Fruit fly (Drosophila melanogaster): ENCODE data around the gene CG4645.
A peak's percentile ranks its signal among the peaks of the same experiment; 100 is the strongest.

The CG4645 gene

dm6 chrX:12895114-12895723, 14.5 kb upstream of the CG4645 start (continued):
- TF ChIP-seq CG11902 (GFP tag; optimal IDR thresholded peaks at IDR 0.05) (no peak), spab (GFP tag; optimal IDR thresholded peaks at IDR 0.05) (no peak), fd85E (GFP tag; optimal IDR thresholded peaks at IDR 0.05) (no peak), CG10631 (GFP tag; optimal IDR thresholded peaks at IDR 0.05) (no peak), eg (GFP tag; IDR thresholded peaks at IDR 0.05) (no peak), cyc (GFP tag; optimal IDR thresholded peaks at IDR 0.05) (peak; percentile 24), ss (GFP tag; optimal IDR thresholded peaks at IDR 0.05) (peak; percentile 24 to 47), Hr4 (GFP tag; optimal IDR thresholded peaks at IDR 0.05) (no peak)

dm6 chrX:12896393-12896792, 13.4 kb upstream of the CG4645 start:
- TF ChIP-seq Hr39 (GFP tag; optimal IDR thresholded peaks at IDR 0.05) (peak; percentile 23), CG15336 (GFP tag; IDR thresholded peaks at IDR 0.05) (peak; percentile 23; the same call in 1 of the 2 replicates), CG6276 (GFP tag; optimal IDR thresholded peaks at IDR 0.05) (no peak), Sox14 (GFP tag; optimal IDR thresholded peaks at IDR 0.05) (peak; percentile 28), CG6808 (GFP tag; optimal IDR thresholded peaks at IDR 0.05) (no peak), CG6792 (GFP tag; optimal IDR thresholded peaks at IDR 0.05) (no peak), CG32006 (GFP tag; optimal IDR thresholded peaks at IDR 0.05) (peak; percentile 56), topi (GFP tag; optimal IDR thresholded peaks at IDR 0.05) (no peak), Smox (GFP tag; optimal IDR thresholded peaks at IDR 0.05) (no peak), CG3032 (tag; optimal IDR thresholded peaks at IDR 0.05) (peak; percentile 36), Eip78C (GFP tag) (peak; percentile 62), svp (GFP tag) (peak; percentile 91), Gug (GFP tag; IDR thresholded peaks at IDR 0.05) (peak; percentile 31), Ets96B (tag; optimal IDR thresholded peaks at IDR 0.05) (no peak), CG34406 (GFP tag; optimal IDR thresholded peaks at IDR 0.05) (peak; percentile 3), OdsH (GFP tag; optimal IDR thresholded peaks at IDR 0.05) (peak; percentile 14), Met (GFP tag; optimal IDR thresholded peaks at IDR 0.05) (peak; percentile 36), esn (GFP tag; optimal IDR thresholded peaks at IDR 0.05) (peak; percentile 23), CG31627 (GFP tag; optimal IDR thresholded peaks at IDR 0.05) (peak; percentile 38), Blimp-1 (GFP tag; optimal IDR thresholded peaks at IDR 0.05) (peak; percentile 24), CG3919 (GFP tag; optimal IDR thresholded peaks at IDR 0.05) (no peak), Eip75B (GFP tag; optimal IDR thresholded peaks at IDR 0.05) (no peak), vri (GFP tag; optimal IDR thresholded peaks at IDR 0.05) (no peak), spab (GFP tag; optimal IDR thresholded peaks at IDR 0.05) (no peak), dsx (GFP tag; optimal IDR thresholded peaks at IDR 0.05; ENCODE audit: poor library complexity, severe bottlenecking) (peak; percentile 1), CG7368 (GFP tag; optimal IDR thresholded peaks at IDR 0.05) (no peak), pdm3 (GFP tag; optimal IDR thresholded peaks at IDR 0.05) (peak; percentile 36), CG1621 (tag; optimal IDR thresholded peaks at IDR 0.05) (peak; percentile 25), acj6 (GFP tag; optimal IDR thresholded peaks at IDR 0.05) (no peak), CG10669 (GFP tag; optimal IDR thresholded peaks at IDR 0.05) (peak; percentile 10), CG6163 (GFP tag; IDR thresholded peaks at IDR 0.05) (peak; percentile 59; the same call in 2 of the 3 replicates), CG4318 (GFP tag; optimal IDR thresholded peaks at IDR 0.05) (no peak), eg (GFP tag; IDR thresholded peaks at IDR 0.05) (peak; percentile 69), achi (GFP tag; optimal IDR thresholded peaks at IDR 0.05) (peak; percentile 42)

- TF ChIP-seq Hr4 (GFP tag; optimal IDR thresholded peaks at IDR 0.05) (no peak), CG6808 (GFP tag; optimal IDR thresholded peaks at IDR 0.05) (peak; percentile 11), esn (GFP tag; optimal IDR thresholded peaks at IDR 0.05) (peak; percentile 1), Eip78C (GFP tag) (peak; percentile 60), CG1621 (tag; optimal IDR thresholded peaks at IDR 0.05) (peak; percentile 29), eg (GFP tag; IDR thresholded peaks at IDR 0.05) (0 out of 3 replicates have a peak, but pooled peaks have one; percentile 29), CG7368 (GFP tag; optimal IDR thresholded peaks at IDR 0.05) (no peak), net (GFP tag; optimal IDR thresholded peaks at IDR 0.05) (no peak)
These were observed 12.6 kb upstream of the CG4645 start, which contains the start of gene Pde9 for dm6 chrX:12897150-12897549. Pde9 (minus strand) TSS chrX:12897327.
